Worm (Caenorhabditis elegans): ENCODE measurements around the gene acp-4.

The acp-4 gene

DNA sequence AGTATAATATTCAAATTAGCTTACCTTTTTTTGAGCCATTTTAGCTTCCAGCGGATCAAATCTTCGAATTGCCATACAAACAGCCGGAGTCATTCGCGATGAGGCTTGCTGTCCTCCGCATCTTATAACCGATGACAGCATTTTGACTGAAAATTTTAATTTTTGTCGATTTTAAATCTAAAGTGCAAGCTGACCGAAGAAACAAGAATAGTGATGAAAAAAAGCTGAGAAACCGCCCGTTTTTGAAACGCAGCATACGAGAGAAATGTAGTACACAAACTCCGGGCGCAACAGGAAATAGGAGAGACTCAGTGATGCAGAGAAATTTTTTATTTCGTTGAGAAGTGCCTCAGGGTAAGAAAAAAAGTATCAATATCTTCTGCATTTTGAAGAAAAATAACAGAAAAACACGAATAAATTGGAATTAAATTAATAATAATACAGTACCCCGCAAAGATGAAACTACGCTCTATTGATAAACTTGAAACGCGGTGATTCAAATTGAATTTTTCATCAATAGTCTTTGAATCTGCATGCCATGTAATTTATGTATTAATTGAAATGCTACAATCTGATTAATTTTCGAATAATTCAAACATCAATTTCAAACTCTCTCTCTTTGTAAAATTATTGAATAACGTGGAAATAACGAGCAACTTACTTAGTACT, 48.4 kb upstream of the acp-4 start:
- TF ChIP-seq hlh-11 (tag; optimal IDR thresholded peaks at IDR 0.05) = peak; percentile 47
- TF ChIP-seq nhr-11 (tag; optimal IDR thresholded peaks at IDR 0.05) = peak; percentile 40
- TF ChIP-seq skn-1 (tag; optimal IDR thresholded peaks at IDR 0.05) = no peak
- peak; percentile 26 for TF ChIP-seq ama-1 (optimal IDR thresholded peaks at IDR 0.05)
- TF ChIP-seq lin-38 (GFP tag; IDR thresholded peaks at IDR 0.05) = peak; percentile 46
- no peak for TF ChIP-seq lin-1 (GFP tag; IDR thresholded peaks at IDR 0.05)
- TF ChIP-seq dpl-1 (GFP tag; optimal IDR thresholded peaks at IDR 0.05) = peak; percentile 23
- peak; percentile 9 for TF ChIP-seq dve-1 (tag; optimal IDR thresholded peaks at IDR 0.05; ENCODE audit: insufficient read depth)
- no peak for TF ChIP-seq daf-16 (GFP tag; optimal IDR thresholded peaks at IDR 0.05)
- peak; percentile 22 for TF ChIP-seq daf-16 (tag; optimal IDR thresholded peaks at IDR 0.05)
- peak in 1 of 2 experiments; percentile 82 for TF ChIP-seq lsy-2 (tag; optimal IDR thresholded peaks at IDR 0.05)
- TF ChIP-seq pqm-1 (tag; optimal IDR thresholded peaks at IDR 0.05) = peak; percentile 42
- no peak for TF ChIP-seq spr-3 (GFP tag; optimal IDR thresholded peaks at IDR 0.05)
- peak; percentile 26; the same call in 1 of the 2 replicates for TF ChIP-seq dmd-6 (GFP tag; IDR thresholded peaks at IDR 0.05)
- TF ChIP-seq nhr-28 (tag; optimal IDR thresholded peaks at IDR 0.05) = peak; percentile 99
- peak; percentile 45 for TF ChIP-seq T20F7.1 (GFP tag; optimal IDR thresholded peaks at IDR 0.05)
- TF ChIP-seq snpc-1.2 (GFP tag; IDR thresholded peaks at IDR 0.05) = 0 out of 2 replicates have a peak, but pooled peaks have one; percentile 34
- TF ChIP-seq ceh-20 (GFP tag; IDR thresholded peaks at IDR 0.05) = no peak
- no peak for TF ChIP-seq zip-2 (tag; optimal IDR thresholded peaks at IDR 0.05)
- TF ChIP-seq aha-1 (tag) = peak; percentile 90
- TF ChIP-seq zfp-3 (GFP tag; conservative IDR thresholded peaks at IDR 0.05) = no peak
- peak; percentile 14 for TF ChIP-seq mxl-3 (GFP tag; optimal IDR thresholded peaks at IDR 0.05)
- TF ChIP-seq mdl-1 (tag; optimal IDR thresholded peaks at IDR 0.05) = no peak
- TF ChIP-seq nhr-77 (tag; optimal IDR thresholded peaks at IDR 0.05) = peak; percentile 37
- no peak for TF ChIP-seq Y75B8A.6 (GFP tag; IDR thresholded peaks at IDR 0.05)

DNA sequence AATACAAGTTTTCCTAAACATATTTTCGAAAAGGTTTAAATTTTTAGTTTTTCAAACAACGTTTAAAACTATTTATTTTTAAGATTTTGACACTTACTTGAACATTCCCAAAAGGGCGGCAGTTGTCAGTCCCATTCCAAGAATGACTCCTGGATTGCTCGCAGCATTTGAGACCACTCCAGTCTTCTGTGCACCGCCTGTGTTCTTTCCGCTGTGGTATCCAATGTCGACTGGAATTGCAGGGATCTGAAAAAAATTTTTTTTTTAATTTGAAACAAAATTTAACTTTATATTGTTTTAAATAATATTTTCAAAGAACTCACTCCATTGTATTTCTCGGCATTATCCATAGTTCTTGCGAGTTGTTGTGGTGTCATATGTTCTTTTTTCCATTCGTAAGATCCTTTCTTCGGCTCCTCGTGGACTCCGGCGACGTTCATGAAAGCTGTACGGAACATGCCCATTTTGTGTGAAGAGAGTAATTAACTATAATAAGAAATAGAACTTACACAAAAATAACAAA, 46.9 kb upstream of the acp-4 start, which contains the start of gene M05D6.5:
Gene M05D6.5 (minus strand): TSS at position 473 of the 523 bp plus-strand sequence.
- TF ChIP-seq ama-1 (optimal IDR thresholded peaks at IDR 0.05) (peak; percentile 14), snpc-1.2 (GFP tag; IDR thresholded peaks at IDR 0.05) (no peak), pha-4 (GFP tag; IDR thresholded peaks at IDR 0.05) (peak; percentile 23; the same call in 1 of the 2 replicates), pha-4 (tag; optimal IDR thresholded peaks at IDR 0.05) (no peak), ceh-20 (GFP tag; IDR thresholded peaks at IDR 0.05) (no peak), egl-27 (tag; optimal IDR thresholded peaks at IDR 0.05) (no peak), unc-62 (GFP tag; optimal IDR thresholded peaks at IDR 0.05 in 1 of 2) (peak in 1 of 2 experiments; percentile 34), unc-62 (tag; optimal IDR thresholded peaks at IDR 0.05) (no peak), zfp-3 (GFP tag; conservative IDR thresholded peaks at IDR 0.05) (peak; percentile 57), F44E2.7 (GFP tag; IDR thresholded peaks at IDR 0.05) (no peak), vab-7 (GFP tag; IDR thresholded peaks at IDR 0.05) (peak; percentile 3; the same call in 1 of the 2 replicates)

DNA sequence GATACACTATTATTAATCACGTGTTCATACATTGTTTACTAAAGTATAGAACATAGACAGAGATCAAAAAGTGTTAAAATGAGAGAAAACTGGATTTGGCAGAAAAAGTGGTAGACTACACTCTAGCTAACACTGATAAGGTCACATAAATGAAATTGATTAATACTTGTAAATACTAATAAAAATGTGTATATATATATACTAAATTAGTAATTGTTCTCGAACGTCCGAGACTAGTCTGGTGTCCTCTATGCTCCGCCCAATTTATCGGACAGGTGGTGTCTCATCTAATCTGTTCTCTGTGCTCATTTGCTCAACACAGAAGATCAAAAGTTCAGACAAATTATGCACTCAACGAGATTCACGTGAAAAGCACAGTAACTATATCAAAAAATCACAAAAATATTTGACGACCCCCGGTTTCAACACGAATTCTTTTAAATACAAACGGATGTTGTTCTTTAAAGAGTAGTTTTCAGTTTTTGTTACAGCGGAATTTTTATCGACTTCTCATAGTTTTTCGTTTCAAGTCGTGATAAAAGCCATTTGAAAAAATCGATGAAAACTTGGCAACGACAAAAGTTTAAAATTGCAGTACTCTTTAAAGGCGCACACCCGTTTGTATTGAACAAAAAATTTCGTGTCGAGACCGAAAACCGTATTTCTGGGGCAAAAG, 46.3 kb upstream of the acp-4 start:
- TF ChIP-seq ces-1 (GFP tag; optimal IDR thresholded peaks at IDR 0.05) (no peak), madf-5 (GFP tag; IDR thresholded peaks at IDR 0.05) (peak in 1 of 2 experiments; percentile 11; a peak in 1 of 4 replicates), duxl-1 (tag; optimal IDR thresholded peaks at IDR 0.05; ENCODE audit: poor library complexity) (no peak), hmg-1.1 (GFP tag; IDR thresholded peaks at IDR 0.05) (no peak), hif-1 (tag; optimal IDR thresholded peaks at IDR 0.05) (peak in 1 of 2 experiments; percentile 75), egl-27 (tag; optimal IDR thresholded peaks at IDR 0.05) (no peak), F26F4.8 (GFP tag; conservative IDR thresholded peaks at IDR 0.05) (no peak), nhr-11 (tag; optimal IDR thresholded peaks at IDR 0.05) (no peak), aha-1 (tag) (peak; percentile 98), unc-62 (GFP tag; optimal IDR thresholded peaks at IDR 0.05 in 1 of 2) (peak in 1 of 2 experiments; percentile 5), unc-62 (tag; optimal IDR thresholded peaks at IDR 0.05) (no peak), nhr-77 (tag; optimal IDR thresholded peaks at IDR 0.05) (peak; percentile 39), nhr-111 (GFP tag; optimal IDR thresholded peaks at IDR 0.05) (no peak), unc-130 (GFP tag; optimal IDR thresholded peaks at IDR 0.05) (no peak), T26A8.4 (GFP tag; IDR thresholded peaks at IDR 0.05) (peak; percentile 37), T20F7.1 (GFP tag; optimal IDR thresholded peaks at IDR 0.05) (peak; percentile 42), nhr-41 (GFP tag; IDR thresholded peaks at IDR 0.05) (no peak), Y75B8A.6 (GFP tag; IDR thresholded peaks at IDR 0.05) (0 out of 2 replicates have a peak, but pooled peaks have one; percentile 41), dve-1 (tag; optimal IDR thresholded peaks at IDR 0.05; ENCODE audit: insufficient read depth) (peak; percentile 11), php-3 (GFP tag; IDR thresholded peaks at IDR 0.05) (peak; percentile 47), lir-3 (tag; optimal IDR thresholded peaks at IDR 0.05) (no peak)
